7 worm cellular contexts compared by ENCODE assay signal in genomic region chrIV:2785057-2785456, ce11.
TF ChIP-seq lines count a peak whose summit lies in the region.

No protein-coding gene starts in this region.

TF ChIP-seq in whole organism, L1 larva, 84 proteins besides CTCF, POLR2A, EP300 and RAD21 (continues in another document):
- TF ChIP-seq nhr-47 (tag; optimal IDR thresholded peaks at IDR 0.05; lab: Kevin White, UChicago) = peak; percentile 54
- TF ChIP-seq tbx-2 (tag; optimal IDR thresholded peaks at IDR 0.05; lab: Kevin White, UChicago) = peak; percentile 46
- TF ChIP-seq fkh-8 (tag; optimal IDR thresholded peaks at IDR 0.05; lab: Kevin White, UChicago) = no peak
- no peak for TF ChIP-seq ets-5 (GFP tag; IDR thresholded peaks at IDR 0.05; lab: Robert Waterston, UW)
- no peak for TF ChIP-seq zag-1 (tag; optimal IDR thresholded peaks at IDR 0.05; lab: Kevin White, UChicago)
- TF ChIP-seq nhr-20 (tag; optimal IDR thresholded peaks at IDR 0.05; lab: Kevin White, UChicago) = peak; percentile 46
- peak; percentile 71 for TF ChIP-seq nhr-85 (tag; lab: Kevin White, UChicago)
- TF ChIP-seq ceh-88 (GFP tag; IDR thresholded peaks at IDR 0.05; lab: Robert Waterston, UW) = no peak
- peak; percentile 36 for TF ChIP-seq swsn-7 (tag; optimal IDR thresholded peaks at IDR 0.05; lab: Kevin White, UChicago)
- TF ChIP-seq dsc-1 (tag; optimal IDR thresholded peaks at IDR 0.05; lab: Kevin White, UChicago) = peak; percentile 15
- TF ChIP-seq ama-1 (optimal IDR thresholded peaks at IDR 0.05; lab: Kevin White, UChicago) = no peak
- peak in 1 of 6 experiments; percentile 26 for TF ChIP-seq elt-3 (tag; optimal IDR thresholded peaks at IDR 0.05; lab: Kevin White, UChicago)
- 0 out of 2 replicates have a peak, but pooled peaks have one; percentile 13 for TF ChIP-seq grh-1 (GFP tag; IDR thresholded peaks at IDR 0.05; lab: Robert Waterston, UW)

TF ChIP-seq in whole organism, L2 larva, 48 proteins besides CTCF, POLR2A, EP300 and RAD21 (continues in another document):
- TF ChIP-seq nhr-25 (tag; optimal IDR thresholded peaks at IDR 0.05; lab: Kevin White, UChicago) (peak; percentile 9), lin-13 (GFP tag; optimal IDR thresholded peaks at IDR 0.05; lab: Kevin White, UChicago) (peak; percentile 40), ceh-82 (tag; optimal IDR thresholded peaks at IDR 0.05; lab: Kevin White, UChicago) (no peak), lsy-2 (tag; optimal IDR thresholded peaks at IDR 0.05; lab: Kevin White, UChicago) (peak; percentile 26 to 51), nhr-10 (tag; optimal IDR thresholded peaks at IDR 0.05; lab: Kevin White, UChicago) (no peak), fos-1 (tag; optimal IDR thresholded peaks at IDR 0.05; lab: Kevin White, UChicago) (peak; percentile 10), nhr-77 (tag; optimal IDR thresholded peaks at IDR 0.05; lab: Kevin White, UChicago) (no peak), F13H6.1 (tag; optimal IDR thresholded peaks at IDR 0.05; lab: Kevin White, UChicago) (peak; percentile 31), ztf-1 (GFP tag; conservative IDR thresholded peaks at IDR 0.05; lab: Robert Waterston, UW) (no peak), nhr-129 (tag; optimal IDR thresholded peaks at IDR 0.05; lab: Kevin White, UChicago) (peak; percentile 20), C34F6.9 (tag; optimal IDR thresholded peaks at IDR 0.05; lab: Kevin White, UChicago) (peak; percentile 43), ZK546.5 (tag; optimal IDR thresholded peaks at IDR 0.05; lab: Kevin White, UChicago) (no peak), unc-55 (GFP tag; optimal IDR thresholded peaks at IDR 0.05; lab: Kevin White, UChicago) (peak; percentile 44), nhr-12 (tag; optimal IDR thresholded peaks at IDR 0.05; lab: Kevin White, UChicago) (no peak)

TF ChIP-seq in whole organism, L3 larva, 47 proteins besides CTCF, POLR2A, EP300 and RAD21:
- TF ChIP-seq elt-2 (tag; optimal IDR thresholded peaks at IDR 0.05; lab: Kevin White, UChicago) (peak; percentile 25), fkh-10 (GFP tag; optimal IDR thresholded peaks at IDR 0.05; lab: Kevin White, UChicago) (no peak), ceh-28 (tag; optimal IDR thresholded peaks at IDR 0.05; lab: Kevin White, UChicago) (peak; percentile 6), nfya-1 (tag; optimal IDR thresholded peaks at IDR 0.05; lab: Kevin White, UChicago; ENCODE audit: insufficient read depth) (peak; percentile 45), nhr-11 (tag; optimal IDR thresholded peaks at IDR 0.05; lab: Kevin White, UChicago) (no peak), lin-15B (tag; optimal IDR thresholded peaks at IDR 0.05; lab: Kevin White, UChicago) (peak; percentile 40), pha-4 (tag; optimal IDR thresholded peaks at IDR 0.05; lab: Kevin White, UChicago) (peak; percentile 82), egl-27 (tag; optimal IDR thresholded peaks at IDR 0.05; lab: Kevin White, UChicago) (no peak), nhr-23 (tag; optimal IDR thresholded peaks at IDR 0.05; lab: Kevin White, UChicago) (peak; percentile 40), ZK546.5 (tag; optimal IDR thresholded peaks at IDR 0.05; lab: Kevin White, UChicago) (no peak)
TF ChIP-seq in whole organism, L3 larva: peak in this region for 6.

TF ChIP-seq in whole organism, L4 larva, 104 proteins besides CTCF, POLR2A, EP300 and RAD21 (continues in another document):
- TF ChIP-seq hlh-30 (tag; optimal IDR thresholded peaks at IDR 0.05; lab: Kevin White, UChicago; ENCODE audit: insufficient read depth) (peak; percentile 50), fos-1 (tag; optimal IDR thresholded peaks at IDR 0.05; lab: Kevin White, UChicago) (no peak), ceh-20 (GFP tag; IDR thresholded peaks at IDR 0.05; lab: Robert Waterston, UW) (0 out of 2 replicates have a peak, but pooled peaks have one; percentile 11), rbr-2 (tag; optimal IDR thresholded peaks at IDR 0.05; lab: Kevin White, UChicago) (peak; percentile 30), T26A8.4 (GFP tag; IDR thresholded peaks at IDR 0.05; lab: Robert Waterston, UW) (0 out of 2 replicates have a peak, but pooled peaks have one; percentile 43), egl-27 (tag; optimal IDR thresholded peaks at IDR 0.05; lab: Kevin White, UChicago) (no peak), ztf-7 (tag; optimal IDR thresholded peaks at IDR 0.05; lab: Kevin White, UChicago) (no peak), hlh-11 (tag; optimal IDR thresholded peaks at IDR 0.05; lab: Kevin White, UChicago) (peak; percentile 53), hmg-1.1 (GFP tag; IDR thresholded peaks at IDR 0.05; lab: Robert Waterston, UW) (peak; percentile 64), F10B5.3 (tag; optimal IDR thresholded peaks at IDR 0.05; lab: Kevin White, UChicago) (no peak), lsy-2 (tag; optimal IDR thresholded peaks at IDR 0.05; lab: Kevin White, UChicago) (peak in 1 of 2 experiments; percentile 49), nhr-28 (tag; optimal IDR thresholded peaks at IDR 0.05; lab: Kevin White, UChicago) (peak; percentile 31), T20F7.1 (GFP tag; optimal IDR thresholded peaks at IDR 0.05; lab: Kevin White, UChicago) (no peak), ama-1 (optimal IDR thresholded peaks at IDR 0.05; lab: Kevin White, UChicago) (no peak)

TF ChIP-seq in whole organism, late embryonic, 69 proteins besides CTCF, POLR2A, EP300 and RAD21:
- TF ChIP-seq unc-55 (GFP tag; optimal IDR thresholded peaks at IDR 0.05; lab: Kevin White, UChicago) (peak; percentile 14), lim-6 (tag; optimal IDR thresholded peaks at IDR 0.05; lab: Kevin White, UChicago) (no peak), hlh-8 (tag; optimal IDR thresholded peaks at IDR 0.05; lab: Kevin White, UChicago) (no peak), ceh-19 (GFP tag; optimal IDR thresholded peaks at IDR 0.05; lab: Kevin White, UChicago) (no peak), ref-2 (tag; optimal IDR thresholded peaks at IDR 0.05; lab: Kevin White, UChicago) (no peak), tbx-2 (tag; optimal IDR thresholded peaks at IDR 0.05; lab: Kevin White, UChicago) (no peak), pat-9 (tag; optimal IDR thresholded peaks at IDR 0.05; lab: Kevin White, UChicago) (no peak), ceh-30 (tag; optimal IDR thresholded peaks at IDR 0.05; lab: Kevin White, UChicago) (no peak), unc-42 (tag; optimal IDR thresholded peaks at IDR 0.05; lab: Kevin White, UChicago) (peak; percentile 71), nfya-1 (tag; optimal IDR thresholded peaks at IDR 0.05; lab: Kevin White, UChicago) (peak; percentile 44), ttx-3 (tag; optimal IDR thresholded peaks at IDR 0.05; lab: Kevin White, UChicago) (no peak), fkh-6 (tag; optimal IDR thresholded peaks at IDR 0.05; lab: Kevin White, UChicago) (no peak)
TF ChIP-seq in whole organism, late embryonic: peak in this region for 3.

TF ChIP-seq in whole organism, mixed stage, embryonic, 35 proteins besides CTCF, POLR2A, EP300 and RAD21:
- no peak for TF ChIP-seq ztf-11 (tag; optimal IDR thresholded peaks at IDR 0.05; lab: Kevin White, UChicago)
- no peak for TF ChIP-seq tbx-8 (GFP tag; optimal IDR thresholded peaks at IDR 0.05; lab: Kevin White, UChicago)
- no peak for TF ChIP-seq lin-13 (tag; optimal IDR thresholded peaks at IDR 0.05; lab: Kevin White, UChicago)
- TF ChIP-seq pha-4 (tag; optimal IDR thresholded peaks at IDR 0.05; lab: Kevin White, UChicago) = peak; percentile 71
- TF ChIP-seq unc-62 (GFP tag; optimal IDR thresholded peaks at IDR 0.05; lab: Kevin White, UChicago) = peak; percentile 13
- peak; percentile 90 for TF ChIP-seq ces-1 (GFP tag; optimal IDR thresholded peaks at IDR 0.05; lab: Kevin White, UChicago)
- no peak for TF ChIP-seq ceh-43 (GFP tag; optimal IDR thresholded peaks at IDR 0.05; lab: Kevin White, UChicago)

TF ChIP-seq in whole organism, young adult, 124 proteins besides CTCF, POLR2A, EP300 and RAD21:
- TF ChIP-seq nhr-80 (tag; optimal IDR thresholded peaks at IDR 0.05; lab: Kevin White, UChicago) (peak; percentile 12), nfyb-1 (GFP tag; IDR thresholded peaks at IDR 0.05; lab: Robert Waterston, UW) (no peak), aptf-2 (GFP tag; conservative IDR thresholded peaks at IDR 0.05; lab: Robert Waterston, UW) (no peak), lin-40 (tag; optimal IDR thresholded peaks at IDR 0.05; lab: Kevin White, UChicago) (peak; percentile 10), ekl-4 (GFP tag; IDR thresholded peaks at IDR 0.05; lab: Robert Waterston, UW) (no peak), snpc-1.1 (tag; optimal IDR thresholded peaks at IDR 0.05; lab: Kevin White, UChicago; ENCODE audit: insufficient read depth) (no peak), hmg-1.2 (GFP tag; IDR thresholded peaks at IDR 0.05; lab: Robert Waterston, UW) (peak; percentile 88), cebp-1 (GFP tag; IDR thresholded peaks at IDR 0.05; lab: Robert Waterston, UW) (no peak), cebp-1 (tag; optimal IDR thresholded peaks at IDR 0.05; lab: Kevin White, UChicago) (peak; percentile 18)
